Worm (Caenorhabditis elegans) whole organism, L4/young adult: ENCODE results near the gene mrps-33.

ENCODE experiments used
- W03F9.2 ChIP-seq: fragments of 150-350 bp; optimal IDR thresholded peaks from 2 replicates; lab custom pipeline; 2014; ENCODE audit warnings: missing biosample characterization, missing genetic modification characterization
- dao-5 ChIP-seq: sonication (generic microtip); optimal IDR thresholded peaks from 2 replicates; lab custom pipeline; 2016; ENCODE audit warnings: missing genotype, missing genetic modification characterization, moderate library complexity, missing compliant biosample characterization
- him-1 ChIP-seq: sonication (generic microtip); optimal IDR thresholded peaks from 2 replicates; lab custom pipeline; 2016; ENCODE audit warnings: missing genotype, missing genetic modification reagents, missing genetic modification characterization, missing compliant biosample characterization

- no peak for TF ChIP-seq W03F9.2
- TF ChIP-seq him-1: no peak
- no peak for TF ChIP-seq dao-5 (tag; lab: Kevin White, UChicago)
Observed at ce11 chrIV:8748967-8749366, 9.1 kb upstream of the mrps-33 start.
